Worm (Caenorhabditis elegans) whole organism, young adult: Measurements from ENCODE around the gene T23F6.3.

ENCODE experiments used
- B0336.3 ChIP-seq: fragments of 200-800 bp; sonication (Bioruptor generic); IDR thresholded peaks from 2 replicates; pipeline ENCODE4 v1.3.6; 2022; ENCODE audit warnings: missing genetic modification characterization, missing compliant biosample characterization
- F23B12.7 ChIP-seq: sonication (generic microtip); optimal IDR thresholded peaks from 2 replicates; lab custom pipeline; 2017; ENCODE audit warnings: missing genetic modification characterization, mild to moderate bottlenecking, missing compliant biosample characterization, antibody characterized with exemption, moderate library complexity; ENCODE audit not compliant: insufficient read depth
- F33H1.4 ChIP-seq: fragments of 200-800 bp; sonication (Bioruptor generic); IDR thresholded peaks from 2 replicates; pipeline ENCODE4 v1.3.6; 2022; ENCODE audit warnings: missing genetic modification reagents, missing genetic modification characterization, missing compliant biosample characterization
- F37B4.10 ChIP-seq: fragments of 200-800 bp; sonication (Bioruptor generic); IDR thresholded peaks from 2 replicates; pipeline ENCODE4 v1.3.6; 2022; ENCODE audit warnings: missing genetic modification characterization, missing compliant biosample characterization
- F52B5.7 ChIP-seq: sonication (generic microtip); optimal IDR thresholded peaks from 2 replicates; lab custom pipeline; 2016; ENCODE audit warnings: mild to moderate bottlenecking, missing genetic modification characterization, missing compliant biosample characterization
- F57A8.1 ChIP-seq: fragments of 200-800 bp; sonication (Bioruptor generic); optimal IDR thresholded peaks from 2 replicates; lab custom pipeline; 2018; ENCODE audit warnings: mild to moderate bottlenecking, missing genetic modification characterization, moderate library complexity, missing compliant biosample characterization
- K11D2.4 ChIP-seq: fragments of 200-800 bp; sonication (Bioruptor generic); IDR thresholded peaks from 2 replicates; pipeline ENCODE4 v1.3.6; 2022; ENCODE audit warnings: missing genetic modification reagents, missing genetic modification characterization, missing compliant biosample characterization
- K12H6.12 ChIP-seq: fragments of 200-800 bp; sonication (Bioruptor generic); optimal IDR thresholded peaks from 2 replicates; lab custom pipeline; 2018; ENCODE audit warnings: mild to moderate bottlenecking, missing genetic modification characterization, missing compliant biosample characterization
- Y53G8AR.9 ChIP-seq: fragments of 200-800 bp; sonication (Bioruptor generic); conservative IDR thresholded peaks from 2 replicates; pipeline ENCODE4 v1.3.6; 2022; ENCODE audit warnings: missing genetic modification reagents, missing genetic modification characterization, missing compliant biosample characterization
- bed-1 ChIP-seq: fragments of 200-800 bp; sonication (Bioruptor generic); IDR thresholded peaks from 2 replicates; pipeline ENCODE4 v1.3.6; 2022; ENCODE audit warnings: missing genetic modification reagents, missing genetic modification characterization, missing compliant biosample characterization
- bed-2 ChIP-seq: fragments of 200-800 bp; sonication (Bioruptor generic); IDR thresholded peaks from 2 replicates; pipeline ENCODE4 v1.3.6; 2022; ENCODE audit warnings: missing genetic modification reagents, missing genetic modification characterization, missing compliant biosample characterization
- ceh-40 ChIP-seq: fragments of 200-800 bp; sonication (Bioruptor generic); IDR thresholded peaks from 2 replicates; pipeline ENCODE4 v1.3.6; 2022; ENCODE audit warnings: missing genetic modification characterization, missing compliant biosample characterization
- ceh-58 ChIP-seq: fragments of 200-800 bp; sonication (Bioruptor generic); IDR thresholded peaks from 2 replicates; pipeline ENCODE4 v1.3.6; 2022; ENCODE audit warnings: missing genetic modification characterization, missing compliant biosample characterization
- ceh-91 ChIP-seq: fragments of 200-800 bp; sonication (Bioruptor generic); IDR thresholded peaks from 2 replicates; pipeline ENCODE4 v1.3.6; 2022; ENCODE audit warnings: missing genetic modification reagents, missing genetic modification characterization, missing compliant biosample characterization
- chd-7 ChIP-seq: sonication (generic microtip); optimal IDR thresholded peaks from 2 replicates; lab custom pipeline; 2016; ENCODE audit warnings: mild to moderate bottlenecking, missing genetic modification characterization, moderate library complexity, missing compliant biosample characterization
- egl-18 ChIP-seq: fragments of 200-800 bp; sonication (Bioruptor generic); IDR thresholded peaks from 2 replicates; pipeline ENCODE4 v1.3.6; 2022; ENCODE audit warnings: missing genetic modification reagents, missing genetic modification characterization, missing compliant biosample characterization
- egrh-3 ChIP-seq: fragments of 200-800 bp; sonication (Bioruptor generic); IDR thresholded peaks from 2 replicates; pipeline ENCODE4 v1.3.6; 2022; ENCODE audit warnings: missing genetic modification reagents, missing genetic modification characterization, missing compliant biosample characterization
- him-1 ChIP-seq: sonication (generic microtip); optimal IDR thresholded peaks from 2 replicates; lab custom pipeline; 2016; ENCODE audit warnings: missing genotype, missing genetic modification reagents, missing genetic modification characterization, missing compliant biosample characterization
- hlh-12 ChIP-seq: sonication (generic microtip); optimal IDR thresholded peaks from 2 replicates; lab custom pipeline; 2016; ENCODE audit warnings: missing genetic modification characterization, missing compliant biosample characterization
- hlh-26 ChIP-seq: fragments of 200-800 bp; sonication (Bioruptor generic); conservative IDR thresholded peaks from 2 replicates; pipeline ENCODE4 v1.3.6; 2022; ENCODE audit warnings: missing genetic modification reagents, missing genetic modification characterization, missing compliant biosample characterization
- lag-1 ChIP-seq: fragments of 200-800 bp; sonication (Bioruptor generic); IDR thresholded peaks from 2 replicates; pipeline ENCODE4 v1.3.6; 2022; ENCODE audit warnings: missing genetic modification reagents, missing genetic modification characterization, missing compliant biosample characterization
- let-526 ChIP-seq: fragments of 200-800 bp; sonication (Bioruptor generic); IDR thresholded peaks from 2 replicates; pipeline ENCODE4 v1.3.6; 2022; ENCODE audit warnings: missing genetic modification reagents, missing genetic modification characterization, missing compliant biosample characterization
- let-607 ChIP-seq, 2 experiments: fragments of 200-800 bp in 1 of 2; sonication (Bioruptor generic) in 1 of 2; sonication (generic microtip) in 1 of 2; optimal IDR thresholded peaks; 2 replicates each; lab custom pipeline; 2016 to 2018; ENCODE audit warnings: mild to moderate bottlenecking in 2 of 2, missing compliant biosample characterization in 2 of 2, missing genetic modification characterization in 2 of 2, moderate library complexity in 2 of 2, missing genotype in 1 of 2
- lin-26 ChIP-seq: fragments of 200-800 bp; sonication (Bioruptor generic); IDR thresholded peaks from 2 replicates; pipeline ENCODE4 v1.3.6; 2022; ENCODE audit warnings: missing genetic modification reagents, missing genetic modification characterization, missing compliant biosample characterization
- lin-40 ChIP-seq: sonication (generic microtip); optimal IDR thresholded peaks from 2 replicates; lab custom pipeline; 2016; ENCODE audit warnings: missing genetic modification characterization, mild to moderate bottlenecking, missing compliant biosample characterization, missing genotype, missing genetic modification reagents
- lin-54 ChIP-seq: fragments of 200-800 bp; sonication (Bioruptor generic); optimal IDR thresholded peaks from 2 replicates; lab custom pipeline; 2018; ENCODE audit warnings: mild to moderate bottlenecking, missing genetic modification characterization, missing compliant biosample characterization
- madf-3 ChIP-seq: fragments of 200-800 bp; sonication (Bioruptor generic); IDR thresholded peaks from 2 replicates; pipeline ENCODE4 v1.3.6; 2022; ENCODE audit warnings: missing genetic modification reagents, missing genetic modification characterization, missing compliant biosample characterization
- mes-4 ChIP-seq: sonication (generic microtip); optimal IDR thresholded peaks from 2 replicates; lab custom pipeline; 2016; ENCODE audit warnings: missing genotype, missing genetic modification characterization, missing compliant biosample characterization
- mxl-1 ChIP-seq: sonication (generic microtip); optimal IDR thresholded peaks from 2 replicates; lab custom pipeline; 2016; ENCODE audit warnings: missing genetic modification characterization, missing compliant biosample characterization
- nfyb-1 ChIP-seq: fragments of 200-800 bp; sonication (Bioruptor generic); IDR thresholded peaks from 2 replicates; pipeline ENCODE4 v1.3.6; 2022; ENCODE audit warnings: missing genetic modification reagents, missing genetic modification characterization, missing compliant biosample characterization
- nhr-27 ChIP-seq: fragments of 200-800 bp; sonication (Bioruptor generic); optimal IDR thresholded peaks from 2 replicates; lab custom pipeline; 2018; ENCODE audit warnings: mild to moderate bottlenecking, missing genetic modification characterization, moderate library complexity, missing compliant biosample characterization
- nhr-80 ChIP-seq: sonication (generic microtip); optimal IDR thresholded peaks from 2 replicates; lab custom pipeline; 2016; ENCODE audit warnings: missing genetic modification characterization, missing compliant biosample characterization
- sdz-38 ChIP-seq: sonication (generic microtip); optimal IDR thresholded peaks from 2 replicates; lab custom pipeline; 2016; ENCODE audit warnings: missing genotype, missing genetic modification characterization, missing compliant biosample characterization
- somi-1 ChIP-seq: fragments of 200-800 bp; sonication (Bioruptor generic); optimal IDR thresholded peaks from 2 replicates; lab custom pipeline; 2018; ENCODE audit warnings: mild to moderate bottlenecking, missing genetic modification characterization, missing compliant biosample characterization
- unc-62 ChIP-seq: fragments of 150-350 bp; optimal IDR thresholded peaks from 2 replicates; lab custom pipeline; 2014; ENCODE audit warnings: missing biosample characterization, missing genetic modification reagents, missing genetic modification characterization
- zim-3 ChIP-seq: sonication (generic microtip); optimal IDR thresholded peaks from 2 replicates; lab custom pipeline; 2017; ENCODE audit warnings: mild to moderate bottlenecking, missing genetic modification characterization, moderate library complexity, missing compliant biosample characterization
- ztf-25 ChIP-seq: fragments of 200-800 bp; sonication (Bioruptor generic); IDR thresholded peaks from 2 replicates; pipeline ENCODE4 v1.3.6; 2022; ENCODE audit warnings: missing genetic modification reagents, missing genetic modification characterization, missing compliant biosample characterization
- ztf-26 ChIP-seq: sonication (generic microtip); optimal IDR thresholded peaks from 2 replicates; lab custom pipeline; 2017; ENCODE audit warnings: missing genetic modification characterization, missing compliant biosample characterization
- ztf-28 ChIP-seq: fragments of 200-800 bp; sonication (Bioruptor generic); IDR thresholded peaks from 2 replicates; pipeline ENCODE4 v1.3.6; 2022; ENCODE audit warnings: missing genetic modification reagents, missing genetic modification characterization, missing compliant biosample characterization
- ztf-3 ChIP-seq: fragments of 200-800 bp; sonication (Bioruptor generic); optimal IDR thresholded peaks from 2 replicates; lab custom pipeline; 2018; ENCODE audit warnings: mild to moderate bottlenecking, missing genetic modification characterization, missing compliant biosample characterization

The T23F6.3 gene

ce11 chrIV:12765067-12765466 is 40.5 kb upstream of the T23F6.3 start, which contains the start of gene ZK897.10:
Gene ZK897.10, plus strand, starts transcription at chrIV:12765351.
- TF ChIP-seq F23B12.7 (no peak), lag-1 (GFP tag; lab: Robert Waterston, UW) (no peak), him-1 (tag; lab: Kevin White, UChicago) (no peak), unc-62 (no peak), ztf-28 (no peak), bed-1 (GFP tag; lab: Robert Waterston, UW) (no peak), madf-3 (GFP tag; lab: Robert Waterston, UW) (no peak), lin-40 (tag; lab: Kevin White, UChicago) (no peak), ceh-40 (no peak), Y53G8AR.9 (no peak), lin-54 (GFP tag; lab: Kevin White, UChicago) (no peak), egl-18 (no peak), nfyb-1 (GFP tag; lab: Robert Waterston, UW) (no peak), ceh-91 (no peak), K12H6.12 (tag; lab: Kevin White, UChicago) (no peak), let-526 (GFP tag; lab: Robert Waterston, UW) (no peak)

- TF ChIP-seq chd-7 (tag; lab: Kevin White, UChicago) (no peak), bed-2 (GFP tag; lab: Robert Waterston, UW) (no peak), nfyb-1 (GFP tag; lab: Robert Waterston, UW) (no peak), madf-3 (GFP tag; lab: Robert Waterston, UW) (no peak)
These were observed 38.2 kb upstream of the T23F6.3 start for ce11 chrIV:12762782-12763181.

ce11 chrIV:12757470-12757869 is 32.9 kb upstream of the T23F6.3 start, which contains the start of gene flp-9:
Gene flp-9, minus strand, starts transcription at chrIV:12757570.
- no peak for TF ChIP-seq hlh-12 (tag; lab: Kevin White, UChicago)
- TF ChIP-seq F37B4.10 = no peak
- TF ChIP-seq ztf-25 (GFP tag; lab: Robert Waterston, UW) = no peak
- TF ChIP-seq egl-18 = no peak
- TF ChIP-seq let-607 (tag; optimal IDR thresholded peaks at IDR 0.05; lab: Kevin White, UChicago) = no peak
- TF ChIP-seq K11D2.4 (GFP tag; lab: Robert Waterston, UW) = no peak

- TF ChIP-seq zim-3 (tag; lab: Kevin White, UChicago) (no peak), ztf-26 (tag; lab: Kevin White, UChicago) (no peak), lin-40 (tag; lab: Kevin White, UChicago) (no peak), ztf-3 (GFP tag; lab: Kevin White, UChicago) (no peak), egrh-3 (GFP tag; lab: Robert Waterston, UW) (no peak), hlh-26 (GFP tag; lab: Robert Waterston, UW) (no peak), somi-1 (GFP tag; lab: Kevin White, UChicago) (no peak), lin-26 (GFP tag; lab: Robert Waterston, UW) (no peak), nhr-27 (no peak), B0336.3 (no peak), F52B5.7 (tag; lab: Kevin White, UChicago) (no peak), mes-4 (tag; lab: Kevin White, UChicago) (no peak), F57A8.1 (GFP tag; lab: Kevin White, UChicago) (no peak), nhr-80 (tag; lab: Kevin White, UChicago) (no peak), mxl-1 (tag; lab: Kevin White, UChicago) (no peak), F33H1.4 (GFP tag; lab: Robert Waterston, UW) (no peak), sdz-38 (no peak), F23B12.7 (no peak), egl-18 (no peak), ceh-58 (no peak)
These were observed 31.1 kb upstream of the T23F6.3 start for ce11 chrIV:12755641-12756040.
